Fruit fly (Drosophila melanogaster) whole organism, wandering third instar larva: Measurements from ENCODE around the gene CG17919.

Experiments used
- CG32264 ChIP-seq: fragments of 200-800 bp; sonication (Bioruptor generic); optimal IDR thresholded peaks from 2 replicates; lab custom pipeline; 2016; ENCODE audit warnings: missing biosample characterization, missing genetic modification characterization
- CG9705 ChIP-seq: fragments of 200-800 bp; sonication (Bioruptor generic); optimal IDR thresholded peaks from 2 replicates; lab custom pipeline; 2018; ENCODE audit warnings: missing biosample characterization, mild to moderate bottlenecking, missing genetic modification characterization
- GATAd ChIP-seq: sonication (Bioruptor generic); optimal IDR thresholded peaks from 2 replicates; lab custom pipeline; 2016; ENCODE audit warnings: missing biosample characterization, missing genetic modification characterization
- Hr78 ChIP-seq: fragments of >200 bp; optimal IDR thresholded peaks from 2 replicates; lab custom pipeline; 2017; ENCODE audit warnings: missing biosample characterization, missing genetic modification characterization
- Hr83 ChIP-seq: fragments of 200-300 bp; sonication (Bioruptor generic); optimal IDR thresholded peaks from 2 replicates; lab custom pipeline; 2016; ENCODE audit warnings: missing biosample characterization, mild to moderate bottlenecking, missing genetic modification characterization, moderate library complexity; ENCODE audit not compliant: poor library complexity, severe bottlenecking
- Jra ChIP-seq: sonication (Bioruptor generic); optimal IDR thresholded peaks from 2 replicates; lab custom pipeline; 2016; ENCODE audit warnings: missing biosample characterization, missing genetic modification characterization
- Rel ChIP-seq, 2 experiments: fragments of 200-800 bp; sonication (Bioruptor generic) in 1 of 2; optimal IDR thresholded peaks; 2 replicates in 1 of 2; 3 replicates in 1 of 2; lab custom pipeline; 2016 to 2019; ENCODE audit warnings: mild to moderate bottlenecking in 2 of 2, missing biosample characterization in 2 of 2, missing genetic modification characterization in 2 of 2, moderate library complexity in 1 of 2
- fru ChIP-seq: fragments of 200-800 bp; sonication (Bioruptor generic); optimal IDR thresholded peaks from 3 replicates; lab custom pipeline; 2016; ENCODE audit warnings: missing biosample characterization, mild to moderate bottlenecking, missing genetic modification characterization
- h ChIP-seq: fragments of 200-800 bp; sonication (Bioruptor generic); optimal IDR thresholded peaks from 3 replicates; lab custom pipeline; 2016; ENCODE audit warnings: missing biosample characterization, mild to moderate bottlenecking, missing genetic modification characterization
- lola ChIP-seq: fragments of >200 bp; optimal IDR thresholded peaks from 2 replicates; lab custom pipeline; 2017; ENCODE audit warnings: missing biosample characterization, missing genetic modification characterization
- usp ChIP-seq: fragments of >200 bp; optimal IDR thresholded peaks from 2 replicates; lab custom pipeline; 2017; ENCODE audit warnings: missing biosample characterization, missing genetic modification characterization

dm6 chr3R:6351696-6352378 lies 8.0 kb downstream of the CG17919 start:
- no peak for TF ChIP-seq Jra
- no peak for TF ChIP-seq CG9705 (GFP tag; lab: Kevin White, UChicago)
- TF ChIP-seq Rel (GFP tag; optimal IDR thresholded peaks at IDR 0.05; lab: Kevin White, UChicago) = no peak
- TF ChIP-seq Rel (tag; optimal IDR thresholded peaks at IDR 0.05; lab: Kevin White, UChicago) = no peak
- TF ChIP-seq usp (GFP tag; lab: Kevin White, UChicago) = no peak
- TF ChIP-seq CG32264 (GFP tag; lab: Kevin White, UChicago) = no peak
- no peak for TF ChIP-seq fru (GFP tag; lab: Kevin White, UChicago)
- TF ChIP-seq h (GFP tag; lab: Kevin White, UChicago) = no peak
- TF ChIP-seq Hr78 (GFP tag; lab: Kevin White, UChicago) = no peak
- TF ChIP-seq lola (GFP tag; lab: Kevin White, UChicago) = no peak
- no peak for TF ChIP-seq Hr83 (GFP tag; lab: Kevin White, UChicago)
- no peak for TF ChIP-seq GATAd
